Fruit fly (Drosophila melanogaster) whole organism, embryonic: Measurements from ENCODE around the gene CG18675.
A peak's percentile ranks its signal among the peaks of the same experiment; 100 is the strongest.

Experiments
- Bgb ChIP-seq: fragments of 200-800 bp; sonication (Bioruptor generic); IDR thresholded peaks from 2 replicates; pipeline ENCODE4 v1.3.6; 2022; ENCODE audit warnings: missing biosample characterization, missing genetic modification characterization; ENCODE audit not compliant: partially characterized antibody
- CG11696 ChIP-seq: fragments of 200-800 bp; sonication (Bioruptor generic); IDR thresholded peaks from 2 replicates; pipeline ENCODE4 v1.3.6; 2022; ENCODE audit warnings: missing biosample characterization, missing genetic modification characterization
- CG14050 ChIP-seq: fragments of 200-800 bp; sonication (Bioruptor generic); IDR thresholded peaks from 3 replicates; pipeline ENCODE4 v1.3.6; 2022; ENCODE audit warnings: missing biosample characterization, missing genetic modification characterization
- CG1529 ChIP-seq: fragments of 200-800 bp; sonication (Bioruptor generic); optimal IDR thresholded peaks from 3 replicates; lab custom pipeline; 2018; ENCODE audit warnings: missing biosample characterization, missing genetic modification characterization
- CG17385 ChIP-seq: fragments of 200-800 bp; sonication (Bioruptor generic); optimal IDR thresholded peaks from 3 replicates; lab custom pipeline; 2018; ENCODE audit warnings: missing biosample characterization, mild to moderate bottlenecking, missing genetic modification characterization
- CG17612 ChIP-seq: fragments of 200-800 bp; sonication (Bioruptor generic); IDR thresholded peaks from 2 replicates; pipeline ENCODE4 v1.3.6; 2022; ENCODE audit warnings: missing biosample characterization, missing genetic modification characterization
- CG1792 ChIP-seq: fragments of 200-800 bp; sonication (Bioruptor generic); optimal IDR thresholded peaks from 2 replicates; lab custom pipeline; 2016; ENCODE audit warnings: missing biosample characterization, missing genetic modification characterization
- CG18011 ChIP-seq: fragments of 200-800 bp; sonication (Bioruptor generic); optimal IDR thresholded peaks from 2 replicates; lab custom pipeline; 2017; ENCODE audit warnings: missing biosample characterization, missing genetic modification characterization, mild to moderate bottlenecking, moderate library complexity, missing genotype
- CG30020 ChIP-seq: fragments of 200-800 bp; optimal IDR thresholded peaks from 2 replicates; lab custom pipeline; 2019; ENCODE audit warnings: missing biosample characterization, mild to moderate bottlenecking, missing genetic modification characterization, moderate library complexity
- CG3838 ChIP-seq: fragments of 200-800 bp; sonication (Bioruptor generic); optimal IDR thresholded peaks from 3 replicates; lab custom pipeline; 2016; ENCODE audit warnings: missing biosample characterization, missing genetic modification characterization
- CG43689 ChIP-seq: fragments of 200-800 bp; sonication (Bioruptor generic); IDR thresholded peaks from 2 replicates; pipeline ENCODE4 v1.3.6; 2022; ENCODE audit warnings: missing biosample characterization, missing genetic modification characterization
- CG4404 ChIP-seq: fragments of 200-800 bp; sonication (Bioruptor generic); IDR thresholded peaks from 2 replicates; pipeline ENCODE4 v1.3.6; 2022; ENCODE audit warnings: missing biosample characterization, missing genetic modification characterization
- CG5180 ChIP-seq: fragments of 200-800 bp; sonication (Bioruptor generic); optimal IDR thresholded peaks from 3 replicates; lab custom pipeline; 2017; ENCODE audit warnings: missing biosample characterization, missing genetic modification characterization, mild to moderate bottlenecking, moderate library complexity, missing genetic modification reagents
- CG6689 ChIP-seq: fragments of 200-800 bp; sonication (Bioruptor generic); IDR thresholded peaks from 2 replicates; pipeline ENCODE4 v1.3.6; 2022; ENCODE audit warnings: missing biosample characterization, missing genetic modification characterization
- CG7928 ChIP-seq: fragments of 200-800 bp; sonication (Bioruptor generic); optimal IDR thresholded peaks from 2 replicates; lab custom pipeline; 2017; ENCODE audit warnings: missing biosample characterization, mild to moderate bottlenecking, missing genetic modification characterization
- CG8089 ChIP-seq: fragments of 200-800 bp; sonication (Bioruptor generic); optimal IDR thresholded peaks from 3 replicates; lab custom pipeline; 2016; ENCODE audit warnings: missing biosample characterization, missing genetic modification characterization
- CG9727 ChIP-seq: fragments of 200-800 bp; sonication (Bioruptor generic); optimal IDR thresholded peaks from 3 replicates; lab custom pipeline; 2017; ENCODE audit warnings: missing biosample characterization, mild to moderate bottlenecking, missing genetic modification characterization
- Chrac-16 ChIP-seq: fragments of 200-800 bp; sonication (Bioruptor generic); optimal IDR thresholded peaks from 3 replicates; lab custom pipeline; 2016; ENCODE audit warnings: missing biosample characterization, missing genetic modification characterization
- Dbx ChIP-seq: fragments of 200-800 bp; sonication (Bioruptor generic); IDR thresholded peaks from 3 replicates; pipeline ENCODE4 v1.3.6; 2022; ENCODE audit warnings: missing biosample characterization, missing genetic modification characterization
- Deaf1 ChIP-seq: fragments of 200-800 bp; optimal IDR thresholded peaks from 3 replicates; lab custom pipeline; 2019; ENCODE audit warnings: missing biosample characterization, mild to moderate bottlenecking, missing genetic modification characterization, moderate library complexity
- Dek ChIP-seq: fragments of 200-800 bp; sonication (Bioruptor generic); optimal IDR thresholded peaks from 3 replicates; lab custom pipeline; 2019; ENCODE audit warnings: missing biosample characterization, mild to moderate bottlenecking, missing genetic modification characterization, moderate library complexity
- Eip74EF ChIP-seq, 2 experiments: fragments of 200-800 bp in 1 of 2; fragments of >200 bp in 1 of 2; sonication (Bioruptor generic) in 1 of 2; optimal IDR thresholded peaks; 2 replicates each; lab custom pipeline; 2017 to 2019; ENCODE audit warnings: missing biosample characterization in 2 of 2, missing genetic modification characterization in 2 of 2, mild to moderate bottlenecking in 1 of 2, moderate library complexity in 1 of 2
- Fer2 ChIP-seq: fragments of 200-800 bp; sonication (Bioruptor generic); optimal IDR thresholded peaks from 2 replicates; lab custom pipeline; 2018; ENCODE audit warnings: missing biosample characterization, mild to moderate bottlenecking, missing genetic modification characterization, moderate library complexity
- MESR4 ChIP-seq: fragments of 200-800 bp; sonication (Bioruptor generic); optimal IDR thresholded peaks from 2 replicates; lab custom pipeline; 2018; ENCODE audit warnings: missing biosample characterization, mild to moderate bottlenecking, missing genetic modification characterization, moderate library complexity
- Myb ChIP-seq: fragments of 200-800 bp; sonication (Bioruptor generic); optimal IDR thresholded peaks from 2 replicates; lab custom pipeline; 2016; ENCODE audit warnings: missing biosample characterization, missing genetic modification characterization
- NC2α ChIP-seq: fragments of 200-800 bp; sonication (Bioruptor generic); optimal IDR thresholded peaks from 2 replicates; lab custom pipeline; 2016; ENCODE audit warnings: missing biosample characterization, missing genetic modification characterization
- Oaz ChIP-seq: fragments of 200-800 bp; sonication (Bioruptor generic); IDR thresholded peaks from 2 replicates; pipeline ENCODE4 v1.3.6; 2022; ENCODE audit warnings: missing biosample characterization, missing genetic modification characterization
- Scr ChIP-seq: fragments of 200-800 bp; sonication (Bioruptor generic); IDR thresholded peaks from 2 replicates; pipeline ENCODE4 v1.3.6; 2022; ENCODE audit warnings: missing biosample characterization, missing genetic modification characterization; ENCODE audit not compliant: partially characterized antibody
- Sry-δ ChIP-seq: fragments of 200-800 bp; sonication (Bioruptor generic); optimal IDR thresholded peaks from 2 replicates; lab custom pipeline; 2016; ENCODE audit warnings: missing biosample characterization, missing genetic modification characterization
- crp ChIP-seq, 2 experiments: fragments of 200-800 bp; sonication (Bioruptor generic); optimal IDR thresholded peaks; 2 replicates in 1 of 2; 3 replicates in 1 of 2; lab custom pipeline; 2017; ENCODE audit warnings: missing biosample characterization in 2 of 2, missing genetic modification characterization in 2 of 2, mild to moderate bottlenecking in 1 of 2, moderate library complexity in 1 of 2
- fru ChIP-seq: fragments of >200 bp; optimal IDR thresholded peaks from 2 replicates; lab custom pipeline; 2017
- gce ChIP-seq: fragments of 200-800 bp; sonication (Bioruptor generic); IDR thresholded peaks from 3 replicates; pipeline ENCODE4 v1.3.6; 2022; ENCODE audit warnings: missing biosample characterization, missing genetic modification characterization
- gcm ChIP-seq: fragments of 200-800 bp; sonication (Bioruptor generic); optimal IDR thresholded peaks from 2 replicates; lab custom pipeline; 2019; ENCODE audit warnings: missing biosample characterization, mild to moderate bottlenecking, missing genetic modification characterization, moderate library complexity
- gsb-n ChIP-seq: fragments of 200-800 bp; sonication (Bioruptor generic); optimal IDR thresholded peaks from 3 replicates; lab custom pipeline; 2018; ENCODE audit warnings: missing biosample characterization, mild to moderate bottlenecking, missing genetic modification characterization
- jumu ChIP-seq: fragments of 200-800 bp; sonication (Bioruptor generic); optimal IDR thresholded peaks from 3 replicates; lab custom pipeline; 2016; ENCODE audit warnings: missing biosample characterization, missing genetic modification characterization
- kay ChIP-seq: fragments of 200-800 bp; sonication (Bioruptor generic); optimal IDR thresholded peaks from 2 replicates; lab custom pipeline; 2016; ENCODE audit warnings: missing biosample characterization, missing genetic modification characterization
- lbe ChIP-seq: fragments of 200-800 bp; sonication (Bioruptor generic); optimal IDR thresholded peaks from 2 replicates; lab custom pipeline; 2016; ENCODE audit warnings: missing biosample characterization, mild to moderate bottlenecking, missing genetic modification characterization
- mirr ChIP-seq: fragments of 200-800 bp; sonication (Bioruptor generic); optimal IDR thresholded peaks from 3 replicates; lab custom pipeline; 2018; ENCODE audit warnings: missing biosample characterization, mild to moderate bottlenecking, missing genetic modification characterization
- nmo ChIP-seq: fragments of 200-800 bp; sonication (Bioruptor generic); optimal IDR thresholded peaks from 2 replicates; lab custom pipeline; 2018; ENCODE audit warnings: missing biosample characterization, mild to moderate bottlenecking, missing genetic modification characterization, moderate library complexity
- nom ChIP-seq: fragments of 200-800 bp; sonication (Bioruptor generic); optimal IDR thresholded peaks from 2 replicates; lab custom pipeline; 2017; ENCODE audit warnings: missing biosample characterization, missing genetic modification characterization, mild to moderate bottlenecking, moderate library complexity, missing genetic modification reagents
- pzg ChIP-seq: fragments of 200-800 bp; sonication (Bioruptor generic); optimal IDR thresholded peaks from 3 replicates; lab custom pipeline; 2018; ENCODE audit warnings: missing biosample characterization, mild to moderate bottlenecking, missing genetic modification characterization, moderate library complexity
- ranshi ChIP-seq: fragments of 200-800 bp; sonication (Bioruptor generic); IDR thresholded peaks from 2 replicates; pipeline ENCODE4 v1.3.6; 2022; ENCODE audit warnings: missing biosample characterization, missing genetic modification characterization
- scrt ChIP-seq: fragments of 200-800 bp; sonication (Bioruptor generic); optimal IDR thresholded peaks from 2 replicates; lab custom pipeline; 2018; ENCODE audit warnings: missing biosample characterization, mild to moderate bottlenecking, missing genetic modification characterization, moderate library complexity
- sd ChIP-seq: fragments of 200-800 bp; sonication (Bioruptor generic); optimal IDR thresholded peaks from 3 replicates; lab custom pipeline; 2018; ENCODE audit warnings: missing biosample characterization, mild to moderate bottlenecking, missing genetic modification characterization, moderate library complexity
- sens ChIP-seq: fragments of 200-800 bp; sonication (Bioruptor generic); peaks from one replicate; lab custom pipeline; 2016; ENCODE audit warnings: missing biosample characterization, missing genetic modification characterization
- slbo ChIP-seq: fragments of 200-800 bp; sonication (Bioruptor generic); IDR thresholded peaks from 2 replicates; pipeline ENCODE4 v1.3.6; 2022; ENCODE audit warnings: missing biosample characterization, missing genetic modification characterization
- stwl ChIP-seq: fragments of 200-800 bp; sonication (Bioruptor generic); optimal IDR thresholded peaks from 3 replicates; lab custom pipeline; 2018; ENCODE audit warnings: missing biosample characterization, mild to moderate bottlenecking, missing genetic modification characterization, moderate library complexity
- sug ChIP-seq: fragments of 200-800 bp; optimal IDR thresholded peaks from 2 replicates; lab custom pipeline; 2019; ENCODE audit warnings: missing biosample characterization, mild to moderate bottlenecking, missing genetic modification characterization, moderate library complexity
- tup ChIP-seq: fragments of 200-800 bp; sonication (Bioruptor generic); optimal IDR thresholded peaks from 2 replicates; lab custom pipeline; 2016; ENCODE audit warnings: missing biosample characterization, mild to moderate bottlenecking, missing genetic modification characterization, moderate library complexity

CG18675 gene

DNA sequence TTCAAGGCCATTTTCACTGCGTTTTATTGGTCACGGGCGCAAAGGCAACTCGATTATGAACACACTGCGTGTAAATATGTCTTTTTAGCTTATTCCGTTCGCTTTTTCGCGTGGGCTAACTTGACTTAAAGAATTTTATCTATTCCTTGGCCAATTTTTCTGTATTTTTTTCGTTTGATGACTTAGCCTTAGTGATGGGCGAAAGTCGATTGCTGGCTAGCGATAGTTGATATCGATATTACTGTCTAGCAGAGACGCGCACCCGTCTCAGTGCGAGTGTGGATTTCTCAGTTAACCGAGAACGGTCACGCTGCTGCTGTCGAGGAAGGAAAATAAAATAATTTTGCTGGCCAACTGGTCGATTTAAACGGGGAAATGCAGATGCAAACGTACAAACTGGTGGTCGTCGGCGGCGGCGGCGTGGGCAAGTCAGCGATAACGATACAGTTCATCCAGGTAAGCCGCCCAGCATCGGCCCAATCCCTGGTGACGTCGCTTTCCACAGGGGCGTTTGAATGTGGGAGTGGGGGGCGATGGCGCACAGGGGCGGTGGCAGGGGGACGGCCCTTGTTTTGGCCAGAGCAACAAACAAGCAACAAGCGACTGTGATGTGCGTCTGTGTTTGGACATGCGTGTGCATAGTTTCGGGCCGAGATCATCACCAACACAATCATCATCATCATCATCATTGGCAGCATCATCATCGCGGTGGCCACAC lies 34.7 kb upstream of the CG18675 start, which contains the start of the genes Rop and Ras64B (continued):
- TF ChIP-seq CG4404 (no peak), NC2α (GFP tag; lab: Kevin White, UChicago) (peak; percentile 21), mirr (GFP tag; lab: Kevin White, UChicago) (no peak), Chrac-16 (GFP tag; lab: Kevin White, UChicago) (no peak), CG9727 (GFP tag; lab: Kevin White, UChicago) (peak; percentile 20), pzg (GFP tag; lab: Kevin White, UChicago) (peak; percentile 99), gce (GFP tag; lab: Robert Waterston, UW) (no peak; the same call in 2 of the 3 replicates), CG1792 (GFP tag; lab: Kevin White, UChicago) (no peak), CG11696 (GFP tag; lab: Robert Waterston, UW) (no peak), sens (GFP tag; lab: Kevin White, UChicago) (peak; percentile 90), nom (GFP tag; lab: Kevin White, UChicago) (no peak), nmo (GFP tag; lab: Kevin White, UChicago) (peak; percentile 75), tup (GFP tag; lab: Kevin White, UChicago) (no peak), Oaz (GFP tag; lab: Robert Waterston, UW) (no peak), CG17385 (GFP tag; lab: Kevin White, UChicago) (no peak), slbo (GFP tag; lab: Robert Waterston, UW) (peak; percentile 13; the same call in 1 of the 2 replicates), sd (tag; lab: Kevin White, UChicago) (peak; percentile 67), Eip74EF (GFP tag; optimal IDR thresholded peaks at IDR 0.05; lab: Kevin White, UChicago) (peak in 1 of 2 experiments; percentile 15), scrt (GFP tag; lab: Kevin White, UChicago) (peak; percentile 67), fru (lab: Kevin White, UChicago) (no peak), lbe (GFP tag; lab: Kevin White, UChicago) (no peak), CG3838 (no peak), CG8089 (GFP tag; lab: Kevin White, UChicago) (no peak), CG18011 (GFP tag; lab: Kevin White, UChicago) (no peak), CG1529 (GFP tag; lab: Kevin White, UChicago) (no peak), stwl (tag; lab: Kevin White, UChicago) (peak; percentile 41), gcm (GFP tag; lab: Kevin White, UChicago) (peak; percentile 36), CG43689 (GFP tag; lab: Robert Waterston, UW) (no peak), Dbx (GFP tag; lab: Robert Waterston, UW) (peak; percentile 19; the same call in 1 of the 3 replicates), ranshi (GFP tag; lab: Robert Waterston, UW) (no peak), MESR4 (GFP tag; lab: Kevin White, UChicago) (peak; percentile 99), Sry-δ (GFP tag; lab: Kevin White, UChicago) (peak; percentile 99), CG5180 (GFP tag; lab: Kevin White, UChicago) (no peak), CG30020 (tag; lab: Kevin White, UChicago) (peak; percentile 27), CG7928 (peak; percentile 50), CG17612 (GFP tag; lab: Robert Waterston, UW) (no peak), gsb-n (tag; lab: Kevin White, UChicago) (peak; percentile 43), sug (peak; percentile 49), Myb (GFP tag; lab: Kevin White, UChicago) (peak; percentile 62), kay (GFP tag; lab: Kevin White, UChicago) (peak; percentile 86), Dek (tag; lab: Kevin White, UChicago) (peak; percentile 43), Bgb (peak; percentile 89), CG6689 (0 out of 2 replicates have a peak, but pooled peaks have one; percentile 22), Fer2 (tag; lab: Kevin White, UChicago) (no peak), Deaf1 (tag; lab: Kevin White, UChicago) (peak; percentile 32), Scr (GFP tag; lab: Robert Waterston, UW) (peak; percentile 85), jumu (peak; percentile 26), CG14050 (GFP tag; lab: Robert Waterston, UW) (no peak), crp (GFP tag; optimal IDR thresholded peaks at IDR 0.05; lab: Kevin White, UChicago) (peak in 1 of 2 experiments; percentile 25)
